Worm (Caenorhabditis elegans) whole organism, L4 larva: ENCODE data around the gene Y47D3A.13.

Source experiments
- D1046.2 ChIP-seq: fragments of 200-800 bp; sonication (Bioruptor generic); IDR thresholded peaks from 2 replicates; pipeline ENCODE4 v1.3.6; 2022; ENCODE audit warnings: missing genetic modification characterization, missing compliant biosample characterization
- F10B5.3 ChIP-seq: sonication (generic microtip); optimal IDR thresholded peaks from 2 replicates; lab custom pipeline; 2016; ENCODE audit warnings: mild to moderate bottlenecking, missing genetic modification characterization, missing compliant biosample characterization
- F44E2.7 ChIP-seq: fragments of 200-800 bp; sonication (Bioruptor generic); IDR thresholded peaks from 2 replicates; pipeline ENCODE4 v2.1.2; 2022; ENCODE audit warnings: missing genetic modification characterization, missing compliant biosample characterization
- Y75B8A.6 ChIP-seq: fragments of 200-800 bp; sonication (Bioruptor generic); IDR thresholded peaks from 2 replicates; pipeline ENCODE4 v1.3.6; 2022; ENCODE audit warnings: missing genetic modification reagents, missing genetic modification characterization, missing compliant biosample characterization
- ZK546.5 ChIP-seq, 2 experiments: sonication (generic microtip); optimal IDR thresholded peaks; 2 replicates each; lab custom pipeline; 2017; ENCODE audit warnings: missing biosample characterization in 2 of 2, missing genetic modification characterization in 2 of 2
- aha-1 ChIP-seq: fragments of 150-350 bp; peaks from one replicate; lab custom pipeline; 2014; ENCODE audit warnings: missing biosample characterization, missing genetic modification characterization
- aly-2 ChIP-seq: sonication (generic microtip); optimal IDR thresholded peaks from 2 replicates; lab custom pipeline; 2018; ENCODE audit warnings: missing biosample characterization, missing genetic modification characterization
- ama-1 ChIP-seq: fragments of 150-350 bp; optimal IDR thresholded peaks from 2 replicates; lab custom pipeline; 2014; ENCODE audit warnings: inconsistent platforms, mixed read lengths
- attf-4 ChIP-seq: sonication (generic microtip); optimal IDR thresholded peaks from 3 replicates; lab custom pipeline; 2017; ENCODE audit warnings: missing biosample characterization, missing genetic modification characterization
- ceh-20 ChIP-seq: fragments of 200-800 bp; sonication (Bioruptor generic); IDR thresholded peaks from 2 replicates; pipeline ENCODE4 v1.3.6; 2022; ENCODE audit warnings: missing genetic modification reagents, missing genetic modification characterization, missing compliant biosample characterization
- ceh-32 ChIP-seq: sonication (generic microtip); optimal IDR thresholded peaks from 2 replicates; lab custom pipeline; 2016; ENCODE audit warnings: mild to moderate bottlenecking, missing genetic modification characterization, missing compliant biosample characterization; ENCODE audit not compliant: poor library complexity
- ctbp-1 ChIP-seq: fragments of 200-800 bp; sonication (Bioruptor generic); IDR thresholded peaks from 2 replicates; pipeline ENCODE4 v1.3.6; 2022; ENCODE audit warnings: missing genetic modification reagents, missing genetic modification characterization, missing compliant biosample characterization
- daf-16 ChIP-seq, 3 experiments: sonication (generic microtip); optimal IDR thresholded peaks; 2 replicates each; lab custom pipeline; 2016 to 2017; ENCODE audit warnings: missing genetic modification characterization in 3 of 3, missing genetic modification reagents in 3 of 3, mild to moderate bottlenecking in 2 of 3, missing compliant biosample characterization in 2 of 3, missing biosample characterization in 1 of 3, moderate library complexity in 1 of 3
- dmd-8 ChIP-seq: fragments of 200-800 bp; sonication (Bioruptor generic); IDR thresholded peaks from 2 replicates; pipeline ENCODE4 v1.3.6; 2022; ENCODE audit warnings: missing genetic modification characterization, missing compliant biosample characterization
- dpl-1 ChIP-seq: fragments of 150-350 bp; optimal IDR thresholded peaks from 2 replicates; lab custom pipeline; 2014; ENCODE audit warnings: missing biosample characterization, missing genetic modification reagents, missing genetic modification characterization
- dve-1 ChIP-seq: sonication (generic microtip); optimal IDR thresholded peaks from 2 replicates; lab custom pipeline; 2017; ENCODE audit warnings: antibody characterized with exemption, mild to moderate bottlenecking, missing genetic modification characterization, missing compliant biosample characterization; ENCODE audit not compliant: insufficient read depth
- fkh-10 ChIP-seq: fragments of 150-350 bp; optimal IDR thresholded peaks from 2 replicates; lab custom pipeline; 2014; ENCODE audit warnings: missing biosample characterization, missing genetic modification reagents, missing genetic modification characterization
- gei-8 ChIP-seq: fragments of 200-800 bp; sonication (Bioruptor generic); optimal IDR thresholded peaks from 2 replicates; lab custom pipeline; 2018; ENCODE audit warnings: mild to moderate bottlenecking, missing genetic modification characterization, missing compliant biosample characterization
- hlh-11 ChIP-seq: fragments of 200-800 bp; sonication (Bioruptor generic); optimal IDR thresholded peaks from 2 replicates; lab custom pipeline; 2018; ENCODE audit warnings: mild to moderate bottlenecking, missing genetic modification characterization, missing compliant biosample characterization
- hlh-30 ChIP-seq: sonication (generic microtip); optimal IDR thresholded peaks from 2 replicates; lab custom pipeline; 2017; ENCODE audit warnings: antibody characterized with exemption, mild to moderate bottlenecking, missing genetic modification characterization, missing compliant biosample characterization; ENCODE audit not compliant: insufficient read depth
- lim-7 ChIP-seq: fragments of 200-800 bp; sonication (Bioruptor generic); IDR thresholded peaks from 2 replicates; pipeline ENCODE4 v1.3.6; 2022; ENCODE audit warnings: missing genetic modification characterization, missing compliant biosample characterization
- lin-1 ChIP-seq: fragments of 200-800 bp; sonication (Bioruptor generic); IDR thresholded peaks from 2 replicates; pipeline ENCODE4 v1.3.6; 2022; ENCODE audit warnings: missing genetic modification reagents, missing genetic modification characterization, missing compliant biosample characterization
- lin-15B ChIP-seq: fragments of 150-350 bp; sonication (generic microtip); optimal IDR thresholded peaks from 3 replicates; lab custom pipeline; 2014; ENCODE audit warnings: missing biosample characterization, missing genetic modification characterization
- lin-38 ChIP-seq: fragments of 200-800 bp; sonication (Bioruptor generic); IDR thresholded peaks from 2 replicates; pipeline ENCODE4 v1.3.6; 2022; ENCODE audit warnings: missing genetic modification reagents, missing genetic modification characterization, missing compliant biosample characterization
- lin-39 ChIP-seq: fragments of 150-350 bp; optimal IDR thresholded peaks from 2 replicates; lab custom pipeline; 2014; ENCODE audit warnings: missing biosample characterization, missing genetic modification reagents, missing genetic modification characterization
- lsy-2 ChIP-seq, 2 experiments: fragments of 150-350 bp in 1 of 2; sonication (generic microtip) in 1 of 2; optimal IDR thresholded peaks; 2 replicates each; lab custom pipeline; 2014 to 2017; ENCODE audit warnings: missing biosample characterization in 2 of 2, missing genetic modification characterization in 2 of 2
- madf-5 ChIP-seq, 2 experiments: fragments of 200-800 bp; sonication (Bioruptor generic); IDR thresholded peaks; 2 replicates each; pipeline ENCODE4 v1.3.6; 2022; ENCODE audit warnings: missing compliant biosample characterization in 2 of 2, missing genetic modification characterization in 2 of 2
- madf-9 ChIP-seq: fragments of 200-800 bp; sonication (Bioruptor generic); conservative IDR thresholded peaks from 2 replicates; pipeline ENCODE4 v1.3.6; 2022; ENCODE audit warnings: missing genetic modification reagents, missing genetic modification characterization, missing compliant biosample characterization
- mes-2 ChIP-seq: sonication (generic microtip); optimal IDR thresholded peaks from 2 replicates; lab custom pipeline; 2016; ENCODE audit warnings: missing genotype, mild to moderate bottlenecking, missing genetic modification characterization, missing compliant biosample characterization; ENCODE audit not compliant: poor library complexity, severe bottlenecking
- nhr-10 ChIP-seq: fragments of 150-350 bp; optimal IDR thresholded peaks from 2 replicates; lab custom pipeline; 2014; ENCODE audit warnings: missing biosample characterization, missing genetic modification characterization
- nhr-11 ChIP-seq: fragments of 150-350 bp; optimal IDR thresholded peaks from 2 replicates; lab custom pipeline; 2014; ENCODE audit warnings: missing biosample characterization, missing genetic modification characterization
- nhr-111 ChIP-seq: fragments of 200-800 bp; sonication (Bioruptor generic); optimal IDR thresholded peaks from 2 replicates; lab custom pipeline; 2018; ENCODE audit warnings: mild to moderate bottlenecking, missing genetic modification characterization, missing compliant biosample characterization
- nhr-28 ChIP-seq: fragments of 150-350 bp; optimal IDR thresholded peaks from 2 replicates; lab custom pipeline; 2014; ENCODE audit warnings: missing biosample characterization, missing genetic modification characterization
- nhr-48 ChIP-seq: sonication (generic microtip); optimal IDR thresholded peaks from 2 replicates; lab custom pipeline; 2016; ENCODE audit warnings: mild to moderate bottlenecking, missing genetic modification characterization, missing compliant biosample characterization
- nhr-77 ChIP-seq: fragments of 150-350 bp; optimal IDR thresholded peaks from 2 replicates; lab custom pipeline; 2014; ENCODE audit warnings: missing biosample characterization, missing genetic modification characterization
- rbr-2 ChIP-seq: sonication (generic microtip); optimal IDR thresholded peaks from 2 replicates; lab custom pipeline; 2016; ENCODE audit warnings: missing genotype, missing genetic modification characterization, missing compliant biosample characterization
- snpc-4 ChIP-seq: fragments of 150-350 bp; optimal IDR thresholded peaks from 2 replicates; lab custom pipeline; 2014; ENCODE audit warnings: missing biosample characterization, missing genetic modification characterization
- unc-130 ChIP-seq: sonication (generic microtip); optimal IDR thresholded peaks from 2 replicates; lab custom pipeline; 2016; ENCODE audit warnings: missing genetic modification reagents, missing genetic modification characterization, missing compliant biosample characterization
- unc-39 ChIP-seq: sonication (generic microtip); optimal IDR thresholded peaks from 2 replicates; lab custom pipeline; 2017; ENCODE audit warnings: missing biosample characterization, missing genetic modification characterization
- unc-62 ChIP-seq, 3 experiments: fragments of 150-350 bp in 1 of 3; sonication (generic microtip); optimal IDR thresholded peaks in 2 of 3; peaks in 1 of 3; 1 replicate in 1 of 3; 2 replicates in 2 of 3; lab custom pipeline; 2014 to 2017; ENCODE audit warnings: missing biosample characterization in 3 of 3, missing genetic modification characterization in 3 of 3, missing genetic modification reagents in 3 of 3, missing genotype in 1 of 3
- zag-1 ChIP-seq: fragments of 150-350 bp; optimal IDR thresholded peaks from 2 replicates; lab custom pipeline; 2014; ENCODE audit warnings: missing biosample characterization, missing genetic modification characterization
- zfp-2 ChIP-seq: sonication (generic microtip); optimal IDR thresholded peaks from 2 replicates; lab custom pipeline; 2016; ENCODE audit warnings: mild to moderate bottlenecking, missing genetic modification characterization, missing compliant biosample characterization
- ztf-7 ChIP-seq: fragments of 150-350 bp; optimal IDR thresholded peaks from 2 replicates; lab custom pipeline; 2014; ENCODE audit warnings: missing biosample characterization, missing genetic modification characterization

Y47D3A.13 gene

DNA sequence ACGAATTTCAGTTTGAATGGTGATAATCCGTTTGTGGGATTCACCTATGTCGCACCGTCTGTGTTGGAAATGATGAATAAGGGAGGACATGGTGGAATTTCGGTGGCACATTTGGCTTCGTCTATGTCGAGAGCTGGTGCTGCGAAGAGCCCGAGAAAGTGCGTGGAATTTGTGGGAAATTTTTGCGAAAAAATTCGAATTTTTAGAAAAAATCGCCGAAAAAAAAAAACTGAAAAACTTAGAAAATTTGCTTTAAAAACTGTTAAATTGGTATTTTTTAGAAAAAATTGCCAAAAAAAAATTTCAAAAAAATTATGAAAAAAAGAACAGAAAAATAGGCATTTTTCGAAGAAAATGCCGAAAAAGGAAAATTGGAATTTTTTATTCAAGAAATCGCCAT is 25.0 kb upstream of the Y47D3A.13 start:
- no peak for TF ChIP-seq snpc-4 (tag; lab: Kevin White, UChicago)
- TF ChIP-seq ceh-20 (GFP tag; lab: Robert Waterston, UW) = no peak
- no peak for TF ChIP-seq lin-1 (GFP tag; lab: Robert Waterston, UW)
- TF ChIP-seq unc-62 (GFP tag; optimal IDR thresholded peaks at IDR 0.05 in 1 of 2; lab: Kevin White, UChicago) = peak in 1 of 2 experiments; percentile 76
- TF ChIP-seq unc-62 (tag; optimal IDR thresholded peaks at IDR 0.05; lab: Kevin White, UChicago) = no peak
- peak; percentile 66 for TF ChIP-seq aha-1 (tag; lab: Kevin White, UChicago)
- TF ChIP-seq zfp-2 (tag; lab: Kevin White, UChicago) = no peak

DNA sequence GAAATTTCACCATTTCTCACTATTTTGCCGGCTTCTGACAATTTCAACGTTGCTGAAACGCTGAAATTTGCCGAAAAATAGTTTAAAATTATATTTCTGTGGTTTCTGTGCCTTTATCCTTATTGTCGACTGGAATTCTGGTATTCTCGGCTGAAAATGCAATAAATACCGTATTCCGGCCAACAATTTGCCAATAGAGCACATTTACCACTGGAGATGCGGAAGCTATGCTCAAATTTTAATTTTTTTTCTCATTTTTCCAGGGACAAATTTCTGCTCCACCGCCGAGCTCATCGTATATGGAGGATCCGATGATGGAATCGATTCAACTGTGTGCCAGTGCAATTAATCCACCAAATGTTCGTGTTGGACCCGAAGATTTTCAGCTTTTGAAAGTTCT is 22.7 kb upstream of the Y47D3A.13 start:
- TF ChIP-seq madf-5 (GFP tag; IDR thresholded peaks at IDR 0.05; lab: Robert Waterston, UW) (0 out of 4 replicates have a peak, but pooled peaks of 1 of the 2 experiments have one; percentile 33), mes-2 (tag; lab: Kevin White, UChicago) (peak; percentile 19), unc-130 (no peak), aha-1 (tag; lab: Kevin White, UChicago) (peak; percentile 57), ama-1 (lab: Kevin White, UChicago) (peak; percentile 49), daf-16 (GFP tag; optimal IDR thresholded peaks at IDR 0.05; lab: Kevin White, UChicago) (no peak), daf-16 (tag; optimal IDR thresholded peaks at IDR 0.05; lab: Kevin White, UChicago) (peak; percentile 2), nhr-11 (tag; lab: Kevin White, UChicago) (no peak)

DNA sequence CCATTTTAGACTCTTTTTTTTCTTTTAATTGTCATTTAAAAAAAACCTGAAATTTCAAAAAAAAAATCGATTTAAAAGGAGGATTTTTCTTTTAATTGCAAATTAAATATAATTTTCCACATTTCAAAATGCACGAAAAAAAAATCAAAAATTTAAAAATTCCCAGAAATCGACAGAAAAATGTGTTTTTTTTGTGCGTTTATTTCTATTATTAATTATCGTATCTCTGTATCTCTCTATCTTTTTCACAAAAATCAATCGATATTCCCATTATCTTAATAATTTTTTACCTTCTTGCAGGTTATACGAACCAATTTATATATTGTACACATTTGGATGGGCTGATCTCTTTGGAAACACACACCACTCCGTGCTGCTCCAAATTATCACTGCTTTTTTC is 20.9 kb upstream of the Y47D3A.13 start, which contains the start of gene rsks-1:
rsks-1 (plus strand) TSS at position 301 of the 400 bp plus-strand sequence.
- TF ChIP-seq D1046.2 (GFP tag; lab: Robert Waterston, UW) (no peak), lin-38 (GFP tag; lab: Robert Waterston, UW) (no peak), ceh-32 (no peak), F44E2.7 (GFP tag; lab: Robert Waterston, UW) (no peak), lin-15B (tag; lab: Kevin White, UChicago) (no peak), rbr-2 (tag; lab: Kevin White, UChicago) (no peak), dmd-8 (GFP tag; lab: Robert Waterston, UW) (no peak), lim-7 (GFP tag; lab: Robert Waterston, UW) (no peak)

- TF ChIP-seq lin-39 (no peak), ztf-7 (tag; lab: Kevin White, UChicago) (no peak), hlh-30 (tag; lab: Kevin White, UChicago) (peak; percentile 61), madf-9 (GFP tag; lab: Robert Waterston, UW) (no peak), daf-16 (GFP tag; optimal IDR thresholded peaks at IDR 0.05; lab: Kevin White, UChicago) (no peak), daf-16 (tag; optimal IDR thresholded peaks at IDR 0.05; lab: Kevin White, UChicago) (peak; percentile 40), F10B5.3 (no peak), dve-1 (tag; lab: Kevin White, UChicago) (peak; percentile 4), nhr-28 (tag; lab: Kevin White, UChicago) (peak; percentile 50), hlh-11 (peak; percentile 34), nhr-77 (tag; lab: Kevin White, UChicago) (peak; percentile 62), Y75B8A.6 (GFP tag; lab: Robert Waterston, UW) (no peak)
Observed at ce11 chrIII:11244338-11244737, 20.4 kb upstream of the Y47D3A.13 start.

DNA sequence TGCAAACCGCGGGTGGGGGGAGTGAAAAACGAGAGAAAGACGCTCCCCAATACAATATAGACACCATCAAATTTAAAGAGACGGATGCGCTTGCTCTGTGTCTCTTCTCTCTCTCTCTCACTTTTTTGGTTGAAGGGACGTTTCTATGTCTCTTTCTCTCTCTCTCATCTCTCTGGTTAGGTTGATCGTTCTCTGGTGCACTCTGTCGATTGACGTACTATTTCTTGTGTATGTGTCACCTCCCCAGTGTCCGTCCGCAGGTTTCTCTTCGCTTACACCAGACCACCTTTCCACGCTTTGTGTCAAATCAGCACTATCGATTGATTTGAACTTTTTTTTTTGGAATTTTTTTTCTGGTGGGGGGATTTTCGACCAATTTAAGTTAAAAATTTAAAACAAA is 19.5 kb upstream of the Y47D3A.13 start:
- TF ChIP-seq aly-2 (tag; lab: Kevin White, UChicago) = no peak
- peak; percentile 30 to 74 for TF ChIP-seq lsy-2 (tag; optimal IDR thresholded peaks at IDR 0.05; lab: Kevin White, UChicago)
- TF ChIP-seq nhr-10 (tag; lab: Kevin White, UChicago) = no peak
- no peak for TF ChIP-seq lin-39
- TF ChIP-seq unc-62 (GFP tag; optimal IDR thresholded peaks at IDR 0.05 in 1 of 2; lab: Kevin White, UChicago) = peak in 1 of 2 experiments; percentile 99
- TF ChIP-seq unc-62 (tag; optimal IDR thresholded peaks at IDR 0.05; lab: Kevin White, UChicago) = no peak
- no peak for TF ChIP-seq snpc-4 (tag; lab: Kevin White, UChicago)
- peak; percentile 50 for TF ChIP-seq lin-38 (GFP tag; lab: Robert Waterston, UW)
- TF ChIP-seq nhr-111 (GFP tag; lab: Kevin White, UChicago) = no peak
- TF ChIP-seq dpl-1 (GFP tag; lab: Kevin White, UChicago) = peak; percentile 42
- peak; percentile 76 for TF ChIP-seq mes-2 (tag; lab: Kevin White, UChicago)
- TF ChIP-seq gei-8 (GFP tag; lab: Kevin White, UChicago) = no peak
- no peak for TF ChIP-seq fkh-10 (GFP tag; lab: Kevin White, UChicago)
- TF ChIP-seq attf-4 (tag; lab: Kevin White, UChicago) = no peak
- TF ChIP-seq nhr-48 (tag; lab: Kevin White, UChicago) = peak; percentile 50
- TF ChIP-seq ceh-32 = no peak
- TF ChIP-seq unc-39 (tag; lab: Kevin White, UChicago) = no peak
- no peak for TF ChIP-seq zag-1 (tag; lab: Kevin White, UChicago)
- TF ChIP-seq ZK546.5 (tag; optimal IDR thresholded peaks at IDR 0.05; lab: Kevin White, UChicago) = no peak
- TF ChIP-seq ctbp-1 (GFP tag; lab: Robert Waterston, UW) = no peak
- TF ChIP-seq lin-1 (GFP tag; lab: Robert Waterston, UW) = no peak
